Worm (Caenorhabditis elegans): Measurements from ENCODE around the gene M03E7.1.

- TF ChIP-seq nhr-28 (tag; optimal IDR thresholded peaks at IDR 0.05) (no peak), sptf-1 (tag; optimal IDR thresholded peaks at IDR 0.05) (no peak), drap-1 (GFP tag; optimal IDR thresholded peaks at IDR 0.05) (no peak), lin-13 (tag; optimal IDR thresholded peaks at IDR 0.05) (no peak), ceh-43 (GFP tag; optimal IDR thresholded peaks at IDR 0.05) (no peak)
These were observed 39.2 kb downstream of the M03E7.1 start, which contains the start of the genes mut-14 and C14C11.2 for ce11 chrV:5660604-5661209.
